Fruit fly (Drosophila melanogaster): ENCODE data around the gene CG7910.
A peak's percentile ranks its signal among the peaks of the same experiment; 100 is the strongest.

The CG7910 gene

DNA sequence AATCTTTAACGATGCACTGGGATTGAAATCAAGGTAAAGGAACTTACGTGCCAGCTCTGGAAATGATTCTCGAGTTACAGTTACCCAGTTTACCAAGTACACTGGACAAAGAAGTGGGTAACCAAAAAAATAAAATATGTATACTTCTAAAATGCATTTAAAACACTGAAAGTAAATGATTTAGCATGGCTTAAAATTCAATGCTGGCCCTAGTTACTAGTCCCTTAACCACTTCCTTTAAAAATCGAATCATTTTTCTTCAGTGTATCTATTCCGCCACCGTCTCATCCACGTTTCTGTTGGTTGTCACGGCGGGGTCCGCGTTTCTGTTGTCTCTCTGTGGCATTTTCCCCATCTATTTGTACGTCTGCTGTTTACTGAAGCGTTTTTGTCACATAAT, 14.4 kb upstream of the CG7910 start:
- TF ChIP-seq CG8290 (GFP tag; optimal IDR thresholded peaks at IDR 0.05): no peak
- peak in 1 of 2 experiments; percentile 8 for TF ChIP-seq CG8290 (tag; optimal IDR thresholded peaks at IDR 0.05)
- peak; percentile 63 for TF ChIP-seq CG2120 (GFP tag; optimal IDR thresholded peaks at IDR 0.05)
- TF ChIP-seq CG4404 (GFP tag; IDR thresholded peaks at IDR 0.05): peak; percentile 10; the same call in 1 of the 2 replicates
- peak; percentile 52 for TF ChIP-seq CG15269 (tag; optimal IDR thresholded peaks at IDR 0.05)
- no peak for TF ChIP-seq MBD-R2 (GFP tag; IDR thresholded peaks at IDR 0.05)
- TF ChIP-seq CoRest (tag; optimal IDR thresholded peaks at IDR 0.05): peak; percentile 21
- 0 out of 3 replicates have a peak, but pooled peaks have one; percentile 29 for TF ChIP-seq otp (GFP tag; IDR thresholded peaks at IDR 0.05)
- no peak for TF ChIP-seq prd (optimal IDR thresholded peaks at IDR 0.05)
- TF ChIP-seq prd (GFP tag; IDR thresholded peaks at IDR 0.05): peak; percentile 61; the same call in 2 of the 3 replicates
- TF ChIP-seq Taf1 (GFP tag; IDR thresholded peaks at IDR 0.05): 0 out of 2 replicates have a peak, but pooled peaks have one; percentile 24
- peak; percentile 40 for TF ChIP-seq Oli (tag; optimal IDR thresholded peaks at IDR 0.05)
- peak; percentile 7; the same call in 1 of the 2 replicates for TF ChIP-seq CG11085 (GFP tag; IDR thresholded peaks at IDR 0.05)
- peak; percentile 35; the same call in 1 of the 2 replicates for TF ChIP-seq CG9932 (GFP tag; IDR thresholded peaks at IDR 0.05)
- no peak for TF ChIP-seq CG15696 (tag; optimal IDR thresholded peaks at IDR 0.05)
- TF ChIP-seq CG34224 (GFP tag; IDR thresholded peaks at IDR 0.05; ENCODE audit: partially characterized antibody): no peak
- no peak for TF ChIP-seq phol (tag; optimal IDR thresholded peaks at IDR 0.05)
- no peak for TF ChIP-seq Dek (tag; optimal IDR thresholded peaks at IDR 0.05)
- TF ChIP-seq CG1529 (GFP tag; optimal IDR thresholded peaks at IDR 0.05): no peak
- peak; percentile 59 for TF ChIP-seq Hmr (GFP tag; optimal IDR thresholded peaks at IDR 0.05)
- no peak for TF ChIP-seq CG12391 (tag; optimal IDR thresholded peaks at IDR 0.05)
- TF ChIP-seq CG7839 (tag; optimal IDR thresholded peaks at IDR 0.05): peak; percentile 56
- TF ChIP-seq Atf6 (GFP tag; IDR thresholded peaks at IDR 0.05): peak; percentile 49
- peak; percentile 48; the same call in 1 of the 3 replicates for TF ChIP-seq dysf (GFP tag; IDR thresholded peaks at IDR 0.05)
- peak; percentile 28 for TF ChIP-seq CG30403 (GFP tag; optimal IDR thresholded peaks at IDR 0.05)
- TF ChIP-seq Dad (GFP tag; optimal IDR thresholded peaks at IDR 0.05): no peak
- TF ChIP-seq bcd (GFP tag; optimal IDR thresholded peaks at IDR 0.05): peak; percentile 35
- no peak for TF ChIP-seq CG3726 (GFP tag; IDR thresholded peaks at IDR 0.05)
- no peak for TF ChIP-seq CG5180 (GFP tag; optimal IDR thresholded peaks at IDR 0.05)
- peak; percentile 4 for TF ChIP-seq CG7786 (GFP tag; optimal IDR thresholded peaks at IDR 0.05)
- TF ChIP-seq Dref (GFP tag; IDR thresholded peaks at IDR 0.05): no peak
- peak; percentile 26 for TF ChIP-seq fd96Cb (tag; optimal IDR thresholded peaks at IDR 0.05)
- peak; percentile 25 for TF ChIP-seq Xbp1 (GFP tag; optimal IDR thresholded peaks at IDR 0.05)
- no peak for TF ChIP-seq tll (GFP tag; optimal IDR thresholded peaks at IDR 0.05)
- no peak for TF ChIP-seq CG7271 (tag; optimal IDR thresholded peaks at IDR 0.05)
- no peak for TF ChIP-seq CG6654 (GFP tag; optimal IDR thresholded peaks at IDR 0.05)
- peak; percentile 20 for TF ChIP-seq tio (GFP tag; optimal IDR thresholded peaks at IDR 0.05)
- peak; percentile 18 for TF ChIP-seq scrt (GFP tag; optimal IDR thresholded peaks at IDR 0.05)
- peak; percentile 7 for TF ChIP-seq CG18619 (GFP tag; optimal IDR thresholded peaks at IDR 0.05)
- peak; percentile 12 for TF ChIP-seq ems (GFP tag; optimal IDR thresholded peaks at IDR 0.05)
- TF ChIP-seq psq (GFP tag; optimal IDR thresholded peaks at IDR 0.05): no peak
- 0 out of 2 replicates have a peak, but pooled peaks have one; percentile 19 for TF ChIP-seq vvl (GFP tag; IDR thresholded peaks at IDR 0.05)
- no peak for TF ChIP-seq sna (GFP tag; IDR thresholded peaks at IDR 0.05; ENCODE audit: partially characterized antibody)
- no peak for TF ChIP-seq CG5953 (GFP tag; IDR thresholded peaks at IDR 0.05)
- peak; percentile 36 for TF ChIP-seq CG1603 (tag; optimal IDR thresholded peaks at IDR 0.05)
- TF ChIP-seq Ada2b (GFP tag; IDR thresholded peaks at IDR 0.05): peak; percentile 51
- TF ChIP-seq CG7357 (GFP tag; IDR thresholded peaks at IDR 0.05): no peak
- TF ChIP-seq CG11504 (tag; optimal IDR thresholded peaks at IDR 0.05): peak; percentile 66
- TF ChIP-seq unc-4 (GFP tag; IDR thresholded peaks at IDR 0.05; ENCODE audit: partially characterized antibody): no peak
- peak; percentile 86 for TF ChIP-seq sens (GFP tag)
- peak; percentile 37 for TF ChIP-seq CG16815 (GFP tag; optimal IDR thresholded peaks at IDR 0.05)
